Fruit fly (Drosophila melanogaster) whole organism, embryonic: ENCODE results near the gene MED28.

Source experiments
- B-H2 ChIP-seq: fragments of 200-800 bp; sonication (Bioruptor generic); optimal IDR thresholded peaks from 2 replicates; lab custom pipeline; 2018; ENCODE audit warnings: missing biosample characterization, mild to moderate bottlenecking, missing genetic modification characterization
- CG15696 ChIP-seq: fragments of 200-800 bp; sonication (Bioruptor generic); optimal IDR thresholded peaks from 2 replicates; lab custom pipeline; 2019; ENCODE audit warnings: missing biosample characterization, mild to moderate bottlenecking, missing genetic modification characterization, moderate library complexity
- CG31224 ChIP-seq: fragments of 200-800 bp; sonication (Bioruptor generic); IDR thresholded peaks from 2 replicates; pipeline ENCODE4 v1.3.6; 2022; ENCODE audit warnings: missing biosample characterization, missing genetic modification characterization
- CG4707 ChIP-seq: fragments of 200-800 bp; sonication (Bioruptor generic); optimal IDR thresholded peaks from 2 replicates; lab custom pipeline; 2018; ENCODE audit warnings: missing biosample characterization, mild to moderate bottlenecking, missing genetic modification characterization, moderate library complexity
- Hey ChIP-seq: fragments of 200-800 bp; sonication (Bioruptor generic); optimal IDR thresholded peaks from 3 replicates; lab custom pipeline; 2018; ENCODE audit warnings: missing biosample characterization, mild to moderate bottlenecking, missing genetic modification characterization
- Neu2 ChIP-seq: fragments of 200-800 bp; sonication (Bioruptor generic); optimal IDR thresholded peaks from 3 replicates; lab custom pipeline; 2016; ENCODE audit warnings: missing biosample characterization, missing genetic modification characterization, borderline replicate concordance
- br ChIP-seq: fragments of >200 bp; optimal IDR thresholded peaks from 2 replicates; lab custom pipeline; 2017
- gcm ChIP-seq: fragments of 200-800 bp; sonication (Bioruptor generic); optimal IDR thresholded peaks from 2 replicates; lab custom pipeline; 2019; ENCODE audit warnings: missing biosample characterization, mild to moderate bottlenecking, missing genetic modification characterization, moderate library complexity
- gcm2 ChIP-seq: fragments of 200-800 bp; sonication (Bioruptor generic); optimal IDR thresholded peaks from 2 replicates; lab custom pipeline; 2016; ENCODE audit warnings: missing biosample characterization, missing genetic modification characterization
- kay ChIP-seq: fragments of 200-800 bp; sonication (Bioruptor generic); optimal IDR thresholded peaks from 2 replicates; lab custom pipeline; 2016; ENCODE audit warnings: missing biosample characterization, missing genetic modification characterization
- pb ChIP-seq: fragments of 200-800 bp; sonication (Bioruptor generic); optimal IDR thresholded peaks from 3 replicates; lab custom pipeline; 2016; ENCODE audit warnings: missing biosample characterization, missing genetic modification characterization
- stc ChIP-seq: fragments of 200-800 bp; sonication (Bioruptor generic); IDR thresholded peaks from 2 replicates; pipeline ENCODE4 v1.3.6; 2022; ENCODE audit warnings: missing biosample characterization, missing genetic modification characterization
- tin ChIP-seq: fragments of 200-800 bp; sonication (Bioruptor generic); optimal IDR thresholded peaks from 3 replicates; lab custom pipeline; 2016; ENCODE audit warnings: missing biosample characterization, missing genetic modification characterization
- trh ChIP-seq: fragments of 200-800 bp; sonication (Bioruptor generic); optimal IDR thresholded peaks from 2 replicates; lab custom pipeline; 2016; ENCODE audit warnings: missing biosample characterization, missing genetic modification characterization

- TF ChIP-seq tin (GFP tag; lab: Kevin White, UChicago) = no peak
- TF ChIP-seq br = no peak
- TF ChIP-seq CG4707 = no peak
- no peak for TF ChIP-seq kay (GFP tag; lab: Kevin White, UChicago)
- no peak for TF ChIP-seq gcm2 (GFP tag; lab: Kevin White, UChicago)
- TF ChIP-seq gcm = no peak
- TF ChIP-seq trh (GFP tag; lab: Kevin White, UChicago) = no peak
- TF ChIP-seq Hey = no peak
- TF ChIP-seq CG15696 (tag; lab: Kevin White, UChicago) = no peak
- no peak for TF ChIP-seq Neu2 (GFP tag; lab: Kevin White, UChicago)
- no peak for TF ChIP-seq stc
- no peak for TF ChIP-seq pb (GFP tag; lab: Kevin White, UChicago)
- TF ChIP-seq CG31224 = no peak
- no peak for TF ChIP-seq B-H2 (GFP tag; lab: Kevin White, UChicago)
These were observed 12.9 kb downstream of the MED28 start for dm6 chr3R:25489685-25490084.
